Fruit fly (Drosophila melanogaster): ENCODE measurements around the gene Lam.

The Lam gene

dm6 chr2L:5542944-5543515 is 750 bp downstream of the Lam start (continued):
- TF ChIP-seq pfk (GFP tag; optimal IDR thresholded peaks at IDR 0.05) (no peak), ERR (GFP tag; optimal IDR thresholded peaks at IDR 0.05) (peak; percentile 82), CG3281 (GFP tag; optimal IDR thresholded peaks at IDR 0.05) (peak; percentile 61), Drgx (GFP tag; IDR thresholded peaks at IDR 0.05) (peak; percentile 68), sug (tag; optimal IDR thresholded peaks at IDR 0.05) (peak; percentile 26), H15 (GFP tag; IDR thresholded peaks at IDR 0.05) (peak; percentile 49; the same call in 1 of the 3 replicates), ab (GFP tag; optimal IDR thresholded peaks at IDR 0.05) (peak; percentile 15), Spps (tag; optimal IDR thresholded peaks at IDR 0.05) (no peak), luna (GFP tag; optimal IDR thresholded peaks at IDR 0.05) (no peak), CG16779 (GFP tag; IDR thresholded peaks at IDR 0.05) (peak; percentile 70; the same call in 1 of the 2 replicates), CoRest (tag; optimal IDR thresholded peaks at IDR 0.05) (peak; percentile 45), sc (optimal IDR thresholded peaks at IDR 0.05) (no peak), sc (GFP tag; optimal IDR thresholded peaks at IDR 0.05) (no peak), CG7839 (tag; optimal IDR thresholded peaks at IDR 0.05) (peak; percentile 54), Fer1 (GFP tag; optimal IDR thresholded peaks at IDR 0.05) (peak; percentile 68), bbx (GFP tag; IDR thresholded peaks at IDR 0.05; ENCODE audit: partially characterized antibody) (peak; percentile 34; the same call in 1 of the 2 replicates), CG12391 (tag; optimal IDR thresholded peaks at IDR 0.05) (peak; percentile 53), Hmx (GFP tag; optimal IDR thresholded peaks at IDR 0.05) (no peak), PHDP (tag; optimal IDR thresholded peaks at IDR 0.05) (peak; percentile 57), Med (GFP tag) (peak; percentile 95), az2 (GFP tag; optimal IDR thresholded peaks at IDR 0.05) (peak; percentile 37), ato (GFP tag; IDR thresholded peaks at IDR 0.05; ENCODE audit: partially characterized antibody) (no peak), Hr3 (GFP tag; optimal IDR thresholded peaks at IDR 0.05) (peak; percentile 50), CG11560 (tag; IDR thresholded peaks at IDR 0.05) (no peak), CG10366 (GFP tag; IDR thresholded peaks at IDR 0.05) (peak; percentile 21; the same call in 1 of the 2 replicates), grau (tag; optimal IDR thresholded peaks at IDR 0.05) (peak; percentile 63), CG8944 (GFP tag; optimal IDR thresholded peaks at IDR 0.05) (no peak), CG11085 (GFP tag; IDR thresholded peaks at IDR 0.05) (no peak), CG5245 (GFP tag; optimal IDR thresholded peaks at IDR 0.05) (no peak), ttk (GFP tag; IDR thresholded peaks at IDR 0.05) (peak; percentile 27; the same call in 1 of the 2 replicates), gce (GFP tag; IDR thresholded peaks at IDR 0.05) (peak; percentile 36; the same call in 1 of the 3 replicates), zfh1 (GFP tag; IDR thresholded peaks at IDR 0.05) (peak; percentile 76; the same call in 2 of the 3 replicates), Six4 (GFP tag; optimal IDR thresholded peaks at IDR 0.05) (peak; percentile 10), nerfin-2 (GFP tag; IDR thresholded peaks at IDR 0.05; ENCODE audit: partially characterized antibody) (no peak), aop (GFP tag; IDR thresholded peaks at IDR 0.05) (no peak), CG34224 (GFP tag; IDR thresholded peaks at IDR 0.05; ENCODE audit: partially characterized antibody) (no peak), eve (GFP tag; optimal IDR thresholded peaks at IDR 0.05) (no peak), slp2 (GFP tag; optimal IDR thresholded peaks at IDR 0.05) (peak; percentile 21), Sox102F (GFP tag; optimal IDR thresholded peaks at IDR 0.05) (no peak), dan (GFP tag; IDR thresholded peaks at IDR 0.05) (no peak), CG6654 (GFP tag; optimal IDR thresholded peaks at IDR 0.05) (no peak), CG4360 (GFP tag; IDR thresholded peaks at IDR 0.05) (no peak), ase (GFP tag; IDR thresholded peaks at IDR 0.05) (peak; percentile 42; the same call in 1 of the 3 replicates), CG14667 (GFP tag; IDR thresholded peaks at IDR 0.05) (no peak), CG4404 (GFP tag; IDR thresholded peaks at IDR 0.05) (0 out of 2 replicates have a peak, but pooled peaks have one; percentile 23), prd (optimal IDR thresholded peaks at IDR 0.05) (no peak), prd (GFP tag; IDR thresholded peaks at IDR 0.05) (peak; percentile 57), CG6272 (GFP tag; IDR thresholded peaks at IDR 0.05) (no peak; the same call in 1 of the 2 replicates), CG10565 (GFP tag; optimal IDR thresholded peaks at IDR 0.05) (no peak), CG13775 (GFP tag; optimal IDR thresholded peaks at IDR 0.05) (peak; percentile 49), zfh2 (GFP tag; optimal IDR thresholded peaks at IDR 0.05) (peak; percentile 41)

Measured in whole organism, embryonic.